Worm (Caenorhabditis elegans) whole organism, L3 larva: Measurements from ENCODE around the gene nhr-226.

Experiments
- lin-15B ChIP-seq: fragments of 150-350 bp; optimal IDR thresholded peaks from 2 replicates; lab custom pipeline; 2014; ENCODE audit warnings: missing biosample characterization, missing genetic modification characterization
- nhr-12 ChIP-seq: fragments of 150-350 bp; optimal IDR thresholded peaks from 2 replicates; lab custom pipeline; 2014; ENCODE audit warnings: missing biosample characterization, missing genetic modification characterization
- pha-4 ChIP-seq: fragments of 150-350 bp; optimal IDR thresholded peaks from 2 replicates; lab custom pipeline; 2014; ENCODE audit warnings: missing biosample characterization, missing genetic modification reagents, missing genetic modification characterization
- unc-62 ChIP-seq: fragments of 150-350 bp; sonication (generic microtip); optimal IDR thresholded peaks from 4 replicates; lab custom pipeline; 2014; ENCODE audit warnings: missing biosample characterization, missing genetic modification reagents, missing genetic modification characterization

ce11 chrV:2254553-2255124, 40.0 kb upstream of the nhr-226 start, which contains the start of gene str-253:
- TF ChIP-seq pha-4 (tag; lab: Kevin White, UChicago) = no peak
- no peak for TF ChIP-seq unc-62 (GFP tag; lab: Kevin White, UChicago)
- TF ChIP-seq nhr-12 (tag; lab: Kevin White, UChicago) = no peak
- TF ChIP-seq lin-15B (tag; lab: Kevin White, UChicago) = no peak
